Fruit fly (Drosophila melanogaster): ENCODE results near the gene CG9281.

CG9281 gene

DNA sequence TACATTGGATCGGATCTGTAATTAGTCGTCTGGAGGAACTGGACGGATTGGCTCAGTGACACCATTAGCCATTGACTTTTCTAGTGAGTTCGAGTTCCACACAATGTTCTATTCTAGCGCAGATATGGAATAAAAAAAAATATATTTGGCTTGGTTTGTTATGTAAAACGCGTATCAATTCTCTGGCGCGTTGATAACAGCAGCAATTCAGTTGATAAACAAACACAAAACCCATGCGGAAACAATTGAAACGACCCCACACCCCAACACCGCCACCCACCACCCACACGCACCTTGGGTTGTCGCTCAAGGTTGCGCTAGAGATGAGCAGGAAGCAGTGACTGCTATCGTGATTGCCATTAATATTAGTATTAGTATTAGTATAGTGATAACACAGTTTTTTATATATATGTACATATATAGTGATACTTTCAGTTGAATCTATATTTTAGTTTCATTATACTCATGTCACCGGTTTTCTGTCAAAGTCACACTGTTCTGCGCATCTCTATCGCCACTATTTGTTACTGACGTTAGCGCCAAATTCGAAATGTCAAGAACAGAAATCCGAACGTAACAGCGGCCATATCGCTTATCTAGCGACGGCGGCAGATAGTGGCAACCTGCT lies 12.6 kb downstream of the CG9281 start (continued):
- TF ChIP-seq so (GFP tag; IDR thresholded peaks at IDR 0.05) (peak; percentile 85), B-H2 (GFP tag; optimal IDR thresholded peaks at IDR 0.05) (peak; percentile 92), sim (GFP tag; IDR thresholded peaks at IDR 0.05) (peak; percentile 82), CG9817 (tag; optimal IDR thresholded peaks at IDR 0.05) (peak; percentile 93), MESR4 (GFP tag; optimal IDR thresholded peaks at IDR 0.05) (peak; percentile 30), CG12299 (tag; optimal IDR thresholded peaks at IDR 0.05) (peak; percentile 94), CG17829 (tag; optimal IDR thresholded peaks at IDR 0.05) (peak; percentile 89), trh (GFP tag; optimal IDR thresholded peaks at IDR 0.05) (peak; percentile 89), MBD-R2 (GFP tag; IDR thresholded peaks at IDR 0.05) (peak; percentile 87), Hmx (GFP tag; optimal IDR thresholded peaks at IDR 0.05) (peak; percentile 57), aop (GFP tag; IDR thresholded peaks at IDR 0.05) (peak; percentile 70), CG7745 (tag; optimal IDR thresholded peaks at IDR 0.05) (no peak), CG1832 (GFP tag; optimal IDR thresholded peaks at IDR 0.05) (no peak), GATAe (GFP tag; conservative IDR thresholded peaks at IDR 0.05) (peak; percentile 80), CG7372 (GFP tag; IDR thresholded peaks at IDR 0.05) (peak; percentile 92), CG15479 (GFP tag; optimal IDR thresholded peaks at IDR 0.05) (no peak), gcm (GFP tag; optimal IDR thresholded peaks at IDR 0.05) (peak; percentile 85), CG4707 (GFP tag; optimal IDR thresholded peaks at IDR 0.05) (no peak), Oli (tag; optimal IDR thresholded peaks at IDR 0.05) (peak; percentile 90), fu2 (GFP tag; optimal IDR thresholded peaks at IDR 0.05) (no peak), ken (GFP tag; IDR thresholded peaks at IDR 0.05) (peak; percentile 94), Ada2b (GFP tag; IDR thresholded peaks at IDR 0.05) (peak; percentile 96), sr (GFP tag; IDR thresholded peaks at IDR 0.05) (peak; percentile 89), maf-S (GFP tag; optimal IDR thresholded peaks at IDR 0.05) (no peak), hkb (optimal IDR thresholded peaks at IDR 0.05) (no peak), hkb (GFP tag; IDR thresholded peaks at IDR 0.05) (peak; percentile 97), en (GFP tag; optimal IDR thresholded peaks at IDR 0.05) (no peak), Ets65A (GFP tag) (peak; percentile 95), B-H1 (GFP tag; IDR thresholded peaks at IDR 0.05) (peak; percentile 91), Sin3A (optimal IDR thresholded peaks at IDR 0.05) (no peak), fd102C (GFP tag; optimal IDR thresholded peaks at IDR 0.05) (peak; percentile 62), CG18764 (GFP tag; optimal IDR thresholded peaks at IDR 0.05) (peak; percentile 80), danr (GFP tag; IDR thresholded peaks at IDR 0.05) (peak; percentile 84), Myb (GFP tag; optimal IDR thresholded peaks at IDR 0.05) (no peak), CG13287 (GFP tag; IDR thresholded peaks at IDR 0.05; ENCODE audit: partially characterized antibody) (peak; percentile 59), CG14667 (GFP tag; IDR thresholded peaks at IDR 0.05) (peak; percentile 89), ase (GFP tag; IDR thresholded peaks at IDR 0.05) (peak; percentile 93), CG3065 (GFP tag; optimal IDR thresholded peaks at IDR 0.05) (peak; percentile 10), Fer3 (tag; optimal IDR thresholded peaks at IDR 0.05) (peak; percentile 95), Oaz (GFP tag; IDR thresholded peaks at IDR 0.05) (peak; percentile 84), CG9437 (GFP tag; optimal IDR thresholded peaks at IDR 0.05) (peak; percentile 77), nmo (GFP tag; optimal IDR thresholded peaks at IDR 0.05) (peak; percentile 89), CG7839 (tag; optimal IDR thresholded peaks at IDR 0.05) (peak; percentile 96), Deaf1 (tag; optimal IDR thresholded peaks at IDR 0.05) (peak; percentile 76), Atf6 (GFP tag; IDR thresholded peaks at IDR 0.05) (peak; percentile 96), CG13296 (GFP tag; optimal IDR thresholded peaks at IDR 0.05) (peak; percentile 91), CG8089 (GFP tag; optimal IDR thresholded peaks at IDR 0.05) (no peak), ro (GFP tag; IDR thresholded peaks at IDR 0.05) (peak; percentile 77), CG15011 (GFP tag; optimal IDR thresholded peaks at IDR 0.05) (peak; percentile 89), lab (GFP tag; optimal IDR thresholded peaks at IDR 0.05) (peak; percentile 98), gce (GFP tag; IDR thresholded peaks at IDR 0.05) (peak; percentile 82), Xrp1 (GFP tag; IDR thresholded peaks at IDR 0.05) (peak; percentile 96)

Measured in whole organism, embryonic.